Fruit fly (Drosophila melanogaster) whole organism, wandering third instar larva: ENCODE measurements around the gene CG32428.

Experiments used
- Abd-B ChIP-seq: fragments of >200 bp; optimal IDR thresholded peaks from 2 replicates; lab custom pipeline; 2017; ENCODE audit warnings: missing biosample characterization, missing genetic modification characterization
- CG32264 ChIP-seq: fragments of 200-800 bp; sonication (Bioruptor generic); optimal IDR thresholded peaks from 2 replicates; lab custom pipeline; 2016; ENCODE audit warnings: missing biosample characterization, missing genetic modification characterization
- CG9705 ChIP-seq: fragments of 200-800 bp; sonication (Bioruptor generic); optimal IDR thresholded peaks from 2 replicates; lab custom pipeline; 2018; ENCODE audit warnings: missing biosample characterization, mild to moderate bottlenecking, missing genetic modification characterization
- CrebA ChIP-seq: fragments of 200-800 bp; sonication (Bioruptor generic); optimal IDR thresholded peaks from 2 replicates; lab custom pipeline; 2016; ENCODE audit warnings: missing biosample characterization, mild to moderate bottlenecking, missing genetic modification characterization, borderline replicate concordance
- Dfd ChIP-seq: fragments of >200 bp; optimal IDR thresholded peaks from 2 replicates; lab custom pipeline; 2017; ENCODE audit warnings: missing biosample characterization, missing genetic modification characterization
- Dif ChIP-seq: fragments of 200-275, 200-300 bp; sonication (Bioruptor generic); optimal IDR thresholded peaks from 2 replicates; lab custom pipeline; 2018; ENCODE audit warnings: missing biosample characterization, missing genetic modification characterization; ENCODE audit not compliant: partially characterized antibody
- HLH106 ChIP-seq: fragments of 200-800 bp; optimal IDR thresholded peaks from 3 replicates; lab custom pipeline; 2019; ENCODE audit warnings: missing biosample characterization, mild to moderate bottlenecking, missing genetic modification characterization, moderate library complexity
- Hnf4 ChIP-seq: fragments of 200-800 bp; sonication (Bioruptor generic); optimal IDR thresholded peaks from 2 replicates; lab custom pipeline; 2016; ENCODE audit warnings: missing biosample characterization, mild to moderate bottlenecking, missing genetic modification characterization
- Hr78 ChIP-seq: fragments of >200 bp; optimal IDR thresholded peaks from 2 replicates; lab custom pipeline; 2017; ENCODE audit warnings: missing biosample characterization, missing genetic modification characterization
- Hr83 ChIP-seq: fragments of 200-300 bp; sonication (Bioruptor generic); optimal IDR thresholded peaks from 2 replicates; lab custom pipeline; 2016; ENCODE audit warnings: missing biosample characterization, mild to moderate bottlenecking, missing genetic modification characterization, moderate library complexity; ENCODE audit not compliant: poor library complexity, severe bottlenecking
- Jra ChIP-seq: sonication (Bioruptor generic); optimal IDR thresholded peaks from 2 replicates; lab custom pipeline; 2016; ENCODE audit warnings: missing biosample characterization, missing genetic modification characterization
- Mio ChIP-seq: sonication (Bioruptor generic); optimal IDR thresholded peaks from 2 replicates; lab custom pipeline; 2016; ENCODE audit warnings: missing biosample characterization, missing genetic modification characterization
- Myc ChIP-seq: fragments of >200 bp; optimal IDR thresholded peaks from 2 replicates; lab custom pipeline; 2017
- N ChIP-seq: fragments of >200 bp; optimal IDR thresholded peaks from 2 replicates; lab custom pipeline; 2018; ENCODE audit warnings: missing biosample characterization, missing external identifiers, missing genetic modification characterization
- OdsH ChIP-seq: fragments of 200-800 bp; sonication (Bioruptor generic); optimal IDR thresholded peaks from 2 replicates; lab custom pipeline; 2016; ENCODE audit warnings: missing biosample characterization, mild to moderate bottlenecking, missing genetic modification characterization
- Rel ChIP-seq, 2 experiments: fragments of 200-800 bp; sonication (Bioruptor generic) in 1 of 2; optimal IDR thresholded peaks; 2 replicates in 1 of 2; 3 replicates in 1 of 2; lab custom pipeline; 2016 to 2019; ENCODE audit warnings: mild to moderate bottlenecking in 2 of 2, missing biosample characterization in 2 of 2, missing genetic modification characterization in 2 of 2, moderate library complexity in 1 of 2
- Sp1 ChIP-seq: fragments of 200-800 bp; sonication (Bioruptor generic); optimal IDR thresholded peaks from 3 replicates; lab custom pipeline; 2019; ENCODE audit warnings: missing biosample characterization, mild to moderate bottlenecking, missing genetic modification characterization, moderate library complexity
- Vsx2 ChIP-seq: fragments of 200-300, 225-300 bp; sonication (Bioruptor generic); optimal IDR thresholded peaks from 2 replicates; lab custom pipeline; 2018; ENCODE audit warnings: missing biosample characterization, missing genetic modification characterization; ENCODE audit not compliant: partially characterized antibody
- br ChIP-seq: fragments of 200-800 bp; sonication (Bioruptor generic); optimal IDR thresholded peaks from 2 replicates; lab custom pipeline; 2016; ENCODE audit warnings: missing biosample characterization, missing genetic modification characterization
- brk ChIP-seq: fragments of 200-800 bp; sonication (Bioruptor generic); optimal IDR thresholded peaks from 2 replicates; lab custom pipeline; 2016; ENCODE audit warnings: missing biosample characterization, mild to moderate bottlenecking, missing genetic modification characterization
- dl ChIP-seq, 2 experiments: fragments of 175-275, 200-275 bp in 1 of 2; fragments of 200-275 bp in 1 of 2; sonication (Bioruptor generic); optimal IDR thresholded peaks; lab custom pipeline; 2018; ENCODE audit warnings: mild to moderate bottlenecking in 2 of 2, missing biosample characterization in 2 of 2, missing genetic modification characterization in 2 of 2, moderate library complexity in 2 of 2; ENCODE audit not compliant: partially characterized antibody in 2 of 2, insufficient read depth in 1 of 2
- dmrt93B ChIP-seq: fragments of 200-800 bp; sonication (Bioruptor generic); optimal IDR thresholded peaks from 2 replicates; lab custom pipeline; 2018; ENCODE audit warnings: missing biosample characterization, mild to moderate bottlenecking, missing genetic modification characterization
- dsf ChIP-seq: sonication (Bioruptor generic); optimal IDR thresholded peaks from 2 replicates; lab custom pipeline; 2016; ENCODE audit warnings: missing biosample characterization, missing genetic modification characterization, borderline replicate concordance
- ey ChIP-seq: fragments of 200-800 bp; sonication (Bioruptor generic); optimal IDR thresholded peaks from 2 replicates; lab custom pipeline; 2016; ENCODE audit warnings: missing biosample characterization, missing genetic modification characterization
- foxo ChIP-seq, 2 experiments: fragments of 200-800 bp; sonication (Bioruptor generic); optimal IDR thresholded peaks; 2 replicates in 1 of 2; 3 replicates in 1 of 2; lab custom pipeline; 2016 to 2017; ENCODE audit warnings: missing biosample characterization in 2 of 2, missing genetic modification characterization in 2 of 2
- fru ChIP-seq: fragments of 200-800 bp; sonication (Bioruptor generic); optimal IDR thresholded peaks from 3 replicates; lab custom pipeline; 2016; ENCODE audit warnings: missing biosample characterization, mild to moderate bottlenecking, missing genetic modification characterization
- h ChIP-seq: fragments of 200-800 bp; sonication (Bioruptor generic); optimal IDR thresholded peaks from 3 replicates; lab custom pipeline; 2016; ENCODE audit warnings: missing biosample characterization, mild to moderate bottlenecking, missing genetic modification characterization
- jim ChIP-seq: fragments of 175-275, 200-325 bp; sonication (Bioruptor generic); optimal IDR thresholded peaks from 2 replicates; lab custom pipeline; 2016; ENCODE audit warnings: missing biosample characterization, mild to moderate bottlenecking, missing genetic modification characterization
- lola ChIP-seq: fragments of >200 bp; optimal IDR thresholded peaks from 2 replicates; lab custom pipeline; 2017; ENCODE audit warnings: missing biosample characterization, missing genetic modification characterization
- pan ChIP-seq: fragments of >200 bp; optimal IDR thresholded peaks from 2 replicates; lab custom pipeline; 2017
- psq ChIP-seq: fragments of 200-800 bp; sonication (Bioruptor generic); optimal IDR thresholded peaks from 3 replicates; lab custom pipeline; 2017; ENCODE audit warnings: missing biosample characterization, mild to moderate bottlenecking, missing genetic modification characterization, moderate library complexity
- rgr ChIP-seq: fragments of 200-800 bp; sonication (Bioruptor generic); optimal IDR thresholded peaks from 3 replicates; lab custom pipeline; 2016; ENCODE audit warnings: missing biosample characterization, mild to moderate bottlenecking, missing genetic modification characterization
- sage ChIP-seq: fragments of 200-800 bp; sonication (Bioruptor generic); optimal IDR thresholded peaks from 2 replicates; lab custom pipeline; 2016; ENCODE audit warnings: missing biosample characterization, mild to moderate bottlenecking, missing genetic modification characterization
- sv ChIP-seq: fragments of 200-800 bp; sonication (Bioruptor generic); optimal IDR thresholded peaks from 3 replicates; lab custom pipeline; 2016; ENCODE audit warnings: missing biosample characterization, missing genetic modification characterization
- tai ChIP-seq: sonication (Bioruptor generic); optimal IDR thresholded peaks from 2 replicates; lab custom pipeline; 2016; ENCODE audit warnings: missing biosample characterization, missing genetic modification characterization
- usp ChIP-seq: fragments of >200 bp; optimal IDR thresholded peaks from 2 replicates; lab custom pipeline; 2017; ENCODE audit warnings: missing biosample characterization, missing genetic modification characterization
- woc ChIP-seq: sonication (Bioruptor generic); optimal IDR thresholded peaks from 2 replicates; lab custom pipeline; 2016; ENCODE audit warnings: missing biosample characterization, mild to moderate bottlenecking, missing genetic modification characterization

Gene CG32428

DNA sequence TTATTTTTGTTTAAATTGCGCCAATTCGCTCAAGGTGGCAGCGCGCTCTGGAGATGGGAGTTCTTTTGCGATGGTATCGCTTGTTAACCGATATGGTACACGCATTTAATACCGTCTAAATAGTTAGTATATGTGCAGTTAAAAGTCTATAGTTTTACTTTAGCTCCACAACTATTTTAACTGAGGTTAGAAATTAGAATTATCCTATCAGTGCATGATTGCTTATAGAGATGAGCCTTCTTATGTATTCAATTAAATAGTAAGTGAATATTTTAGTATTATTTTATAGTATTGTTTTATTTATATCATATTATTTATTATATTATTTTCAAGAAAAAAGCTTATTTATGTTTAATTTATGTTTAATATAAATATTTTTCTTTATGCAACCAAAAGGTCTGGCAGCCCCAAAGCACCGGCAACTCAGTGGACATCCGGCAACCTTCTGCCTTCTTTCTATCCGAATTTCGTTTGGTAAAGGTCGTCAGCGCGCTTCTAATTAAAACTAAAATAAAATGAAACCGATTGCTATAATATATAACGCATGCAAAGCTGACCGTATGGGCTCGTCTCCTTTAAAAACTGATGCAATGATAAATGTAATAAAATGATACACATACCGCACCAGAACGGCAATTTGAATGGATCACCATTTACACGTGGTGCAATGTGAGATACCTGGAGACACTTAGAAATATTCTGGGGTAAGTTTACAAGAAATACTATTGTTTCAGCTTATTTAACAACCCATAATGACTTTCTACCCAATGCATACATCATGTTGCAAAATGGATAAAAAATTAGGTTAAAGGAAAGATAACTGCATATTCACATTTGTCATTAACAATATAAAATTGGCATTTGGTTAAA is 20.5 kb downstream of the CG32428 start, which contains the start of gene CG5199:
TSS of gene CG5199 (minus strand) at position 52 of the 870 bp plus-strand sequence.
- TF ChIP-seq Hr78 (no peak), CrebA (GFP tag; lab: Kevin White, UChicago) (no peak), jim (no peak), fru (GFP tag; lab: Kevin White, UChicago) (peak; percentile 23), Rel (GFP tag; optimal IDR thresholded peaks at IDR 0.05; lab: Kevin White, UChicago) (no peak), Rel (tag; optimal IDR thresholded peaks at IDR 0.05; lab: Kevin White, UChicago) (no peak), brk (GFP tag; lab: Kevin White, UChicago) (peak; percentile 41), dmrt93B (GFP tag; lab: Kevin White, UChicago) (peak; percentile 41), CG32264 (GFP tag; lab: Kevin White, UChicago) (no peak), Abd-B (no peak), CG9705 (peak; percentile 4), Vsx2 (GFP tag; lab: Kevin White, UChicago) (no peak), Mio (no peak), foxo (GFP tag; optimal IDR thresholded peaks at IDR 0.05; lab: Kevin White, UChicago) (peak in 1 of 2 experiments; percentile 74), N (GFP tag; lab: Kevin White, UChicago) (no peak), pan (lab: Kevin White, UChicago) (no peak), ey (GFP tag; lab: Kevin White, UChicago) (peak; percentile 11), tai (GFP tag; lab: Kevin White, UChicago) (no peak), dsf (GFP tag; lab: Kevin White, UChicago) (no peak), Myc (lab: Kevin White, UChicago) (peak; percentile 26), Jra (GFP tag; lab: Kevin White, UChicago) (no peak), br (GFP tag; lab: Kevin White, UChicago) (no peak), usp (GFP tag; lab: Kevin White, UChicago) (no peak), Hr83 (peak; percentile 44), HLH106 (tag; lab: Kevin White, UChicago) (peak; percentile 80), Sp1 (GFP tag; lab: Kevin White, UChicago) (peak; percentile 59), psq (peak; percentile 64), sage (GFP tag; lab: Kevin White, UChicago) (peak; percentile 7), dl (GFP tag; optimal IDR thresholded peaks at IDR 0.05; lab: Kevin White, UChicago; ENCODE audit: insufficient read depth in 1 of 2, partially characterized antibody in 2 of 2) (no peak), h (GFP tag; lab: Kevin White, UChicago) (peak; percentile 50), Hnf4 (GFP tag; lab: Kevin White, UChicago) (peak; percentile 13), Dif (GFP tag; lab: Kevin White, UChicago) (no peak), lola (GFP tag; lab: Kevin White, UChicago) (no peak), sv (GFP tag; lab: Kevin White, UChicago) (no peak), OdsH (peak; percentile 30), Dfd (no peak), rgr (GFP tag; lab: Kevin White, UChicago) (peak; percentile 44)

DNA sequence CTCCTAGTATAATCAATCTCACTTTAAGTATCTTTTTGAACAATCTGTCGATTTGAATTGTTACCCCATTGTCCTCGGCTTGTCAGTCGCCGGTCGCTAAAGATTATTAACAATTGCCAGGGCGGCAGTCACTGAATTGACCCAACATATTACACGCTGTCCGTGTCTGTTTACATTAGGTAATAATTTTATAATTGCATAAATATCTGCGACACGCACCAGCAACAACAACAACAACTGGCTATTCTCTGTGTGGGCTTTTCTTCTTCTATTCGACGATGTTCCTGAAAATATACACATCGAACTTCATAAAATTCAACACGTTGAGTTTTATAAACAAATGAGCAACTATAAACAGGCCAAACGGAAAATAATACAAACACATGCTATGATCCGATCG is 24.8 kb downstream of the CG32428 start:
- TF ChIP-seq brk (GFP tag; lab: Kevin White, UChicago) = no peak
- TF ChIP-seq Abd-B = no peak
- TF ChIP-seq woc (GFP tag; lab: Kevin White, UChicago) = no peak
- TF ChIP-seq Sp1 (GFP tag; lab: Kevin White, UChicago) = no peak
- no peak for TF ChIP-seq Rel (GFP tag; optimal IDR thresholded peaks at IDR 0.05; lab: Kevin White, UChicago)
- no peak for TF ChIP-seq Rel (tag; optimal IDR thresholded peaks at IDR 0.05; lab: Kevin White, UChicago)
- TF ChIP-seq OdsH = no peak
- no peak for TF ChIP-seq foxo (GFP tag; optimal IDR thresholded peaks at IDR 0.05; lab: Kevin White, UChicago)
- TF ChIP-seq jim = no peak
- no peak for TF ChIP-seq CG32264 (GFP tag; lab: Kevin White, UChicago)
- no peak for TF ChIP-seq psq
- TF ChIP-seq HLH106 (tag; lab: Kevin White, UChicago) = no peak
